Worm (Caenorhabditis elegans) whole organism, late embryonic: ENCODE data around the gene T16G12.4.

Source experiments
- ama-1 ChIP-seq: fragments of 150-350 bp; optimal IDR thresholded peaks from 2 replicates; lab custom pipeline; 2014
- fkh-10 ChIP-seq: fragments of 150-350 bp; optimal IDR thresholded peaks from 2 replicates; lab custom pipeline; 2014; ENCODE audit warnings: missing biosample characterization, missing genetic modification reagents, missing genetic modification characterization
- hlh-30 ChIP-seq: sonication (generic microtip); optimal IDR thresholded peaks from 2 replicates; lab custom pipeline; 2017; ENCODE audit warnings: antibody characterized with exemption, missing genetic modification characterization, missing compliant biosample characterization; ENCODE audit not compliant: insufficient read depth
- pha-2 ChIP-seq: sonication (generic microtip); optimal IDR thresholded peaks from 2 replicates; lab custom pipeline; 2017; ENCODE audit warnings: mild to moderate bottlenecking, missing genetic modification characterization, missing compliant biosample characterization

ce11 chrIII:10088508-10088981, 30.9 kb downstream of the T16G12.4 start, which contains the start of gene hal-2:
- TF ChIP-seq hlh-30 (tag; lab: Kevin White, UChicago) (no peak), ama-1 (lab: Kevin White, UChicago) (no peak), pha-2 (tag; lab: Kevin White, UChicago) (no peak), fkh-10 (GFP tag; lab: Kevin White, UChicago) (no peak)
